Worm (Caenorhabditis elegans): ENCODE results near the gene F21C10.1.

DNA sequence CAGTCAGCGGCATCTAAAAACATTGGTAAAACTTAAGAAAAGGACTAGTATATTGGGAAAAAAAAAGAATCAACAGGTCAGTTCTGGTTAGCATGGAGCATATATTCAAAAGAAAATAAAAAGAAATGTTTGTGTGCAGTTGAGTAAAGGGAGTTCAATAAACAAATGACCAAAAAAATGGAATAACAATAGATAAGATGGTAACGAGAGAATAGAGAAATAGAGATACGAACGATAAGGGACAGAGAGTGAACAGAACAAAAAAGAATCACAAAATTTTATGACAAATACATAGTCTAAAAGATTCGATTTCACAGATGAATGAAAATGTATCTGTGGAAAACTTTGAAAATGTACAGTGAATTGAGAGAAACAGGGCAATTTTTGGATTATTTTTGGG lies 40.8 kb downstream of the F21C10.1 start, which contains the start of gene gad-3:
- TF ChIP-seq zag-1 (tag; optimal IDR thresholded peaks at IDR 0.05), result no peak
- no peak for TF ChIP-seq elt-1 (tag; optimal IDR thresholded peaks at IDR 0.05)
- TF ChIP-seq ceh-9 (tag; optimal IDR thresholded peaks at IDR 0.05), result no peak
- no peak for TF ChIP-seq skn-1 (tag; optimal IDR thresholded peaks at IDR 0.05)
- TF ChIP-seq nfya-1 (tag; optimal IDR thresholded peaks at IDR 0.05; ENCODE audit: insufficient read depth), result no peak
- no peak for TF ChIP-seq nhr-11 (tag; optimal IDR thresholded peaks at IDR 0.05)
- TF ChIP-seq nhr-43 (tag; optimal IDR thresholded peaks at IDR 0.05; ENCODE audit: poor library complexity, severe bottlenecking), result no peak

Data from whole organism, L3 larva.